Worm (Caenorhabditis elegans) whole organism, L3 larva: ENCODE measurements around the gene col-98.

Source experiments
- egl-27 ChIP-seq: sonication (generic microtip); optimal IDR thresholded peaks from 4 replicates; lab custom pipeline; 2017; ENCODE audit warnings: missing biosample characterization, missing genetic modification reagents, missing genetic modification characterization
- egl-5 ChIP-seq: fragments of 150-350 bp; optimal IDR thresholded peaks from 2 replicates; lab custom pipeline; 2017; ENCODE audit warnings: missing biosample characterization, missing genetic modification reagents, missing genetic modification characterization, inconsistent platforms
- elt-1 ChIP-seq: fragments of 150-350 bp; optimal IDR thresholded peaks from 2 replicates; lab custom pipeline; 2014; ENCODE audit warnings: missing biosample characterization, missing genetic modification characterization
- elt-3 ChIP-seq, 3 experiments: fragments of 150-350 bp in 1 of 3; sonication (generic microtip) in 2 of 3; optimal IDR thresholded peaks; 2 replicates in 2 of 3; 4 replicates in 1 of 3; lab custom pipeline; 2014 to 2017; ENCODE audit warnings: missing biosample characterization in 3 of 3, missing genetic modification characterization in 3 of 3
- fkh-10 ChIP-seq: sonication (generic microtip); optimal IDR thresholded peaks from 2 replicates; lab custom pipeline; 2017; ENCODE audit warnings: missing biosample characterization, missing genetic modification reagents, missing genetic modification characterization
- hmg-11 ChIP-seq: sonication (generic microtip); optimal IDR thresholded peaks from 2 replicates; lab custom pipeline; 2016; ENCODE audit warnings: missing genetic modification characterization, missing compliant biosample characterization
- nfya-1 ChIP-seq: sonication (generic microtip); optimal IDR thresholded peaks from 2 replicates; lab custom pipeline; 2017; ENCODE audit warnings: missing genetic modification characterization, mild to moderate bottlenecking, missing compliant biosample characterization, antibody characterized with exemption, moderate library complexity; ENCODE audit not compliant: insufficient read depth
- nhr-12 ChIP-seq: fragments of 150-350 bp; optimal IDR thresholded peaks from 2 replicates; lab custom pipeline; 2014; ENCODE audit warnings: missing biosample characterization, missing genetic modification characterization
- nhr-77 ChIP-seq: fragments of 150-350 bp; optimal IDR thresholded peaks from 2 replicates; lab custom pipeline; 2014; ENCODE audit warnings: missing biosample characterization, missing genetic modification characterization
- pqm-1 ChIP-seq: fragments of 150-350 bp; optimal IDR thresholded peaks from 2 replicates; lab custom pipeline; 2017; ENCODE audit warnings: missing biosample characterization, missing genetic modification characterization, inconsistent platforms
- unc-62 ChIP-seq: fragments of 150-350 bp; sonication (generic microtip); optimal IDR thresholded peaks from 4 replicates; lab custom pipeline; 2014; ENCODE audit warnings: missing biosample characterization, missing genetic modification reagents, missing genetic modification characterization
- ztf-4 ChIP-seq: fragments of 150-350 bp; optimal IDR thresholded peaks from 2 replicates; lab custom pipeline; 2014; ENCODE audit warnings: missing biosample characterization, missing genetic modification characterization

ce11 chrIII:13032429-13033018 lies 13.7 kb downstream of the col-98 start:
- TF ChIP-seq unc-62 (GFP tag; lab: Kevin White, UChicago) (no peak), ztf-4 (tag; lab: Kevin White, UChicago) (no peak), egl-27 (tag; lab: Kevin White, UChicago) (no peak), nfya-1 (no peak), nhr-12 (no peak), elt-1 (tag; lab: Kevin White, UChicago) (no peak), nhr-77 (no peak), pqm-1 (no peak), hmg-11 (no peak), fkh-10 (GFP tag; lab: Kevin White, UChicago) (no peak), elt-3 (tag; optimal IDR thresholded peaks at IDR 0.05; lab: Kevin White, UChicago) (no peak), egl-5 (no peak)
